Fruit fly (Drosophila melanogaster) whole organism, pupa: ENCODE measurements around the gene Nse4.

Experiments used
- CG13204 ChIP-seq: fragments of 200-800 bp; sonication (Bioruptor generic); optimal IDR thresholded peaks from 2 replicates; lab custom pipeline; 2018; ENCODE audit warnings: missing biosample characterization, mild to moderate bottlenecking, missing genetic modification characterization, moderate library complexity
- CG14655 ChIP-seq: fragments of 200-800 bp; sonication (Bioruptor generic); optimal IDR thresholded peaks from 3 replicates; lab custom pipeline; 2017; ENCODE audit warnings: mild to moderate bottlenecking, missing biosample characterization, missing genetic modification reagents, missing genetic modification characterization
- CG15710 ChIP-seq: fragments of 200-800 bp; sonication (Bioruptor generic); optimal IDR thresholded peaks from 2 replicates; lab custom pipeline; 2018; ENCODE audit warnings: missing biosample characterization, mild to moderate bottlenecking, missing genetic modification characterization, moderate library complexity
- CG9948 ChIP-seq: fragments of 200-800 bp; sonication (Bioruptor generic); optimal IDR thresholded peaks from 2 replicates; lab custom pipeline; 2018; ENCODE audit warnings: missing biosample characterization, mild to moderate bottlenecking, missing genetic modification characterization, moderate library complexity
- D1 ChIP-seq: fragments of 200-800 bp; sonication (Bioruptor generic); optimal IDR thresholded peaks from 2 replicates; lab custom pipeline; 2018; ENCODE audit warnings: missing biosample characterization, mild to moderate bottlenecking, missing genetic modification characterization, moderate library complexity
- EcR ChIP-seq: fragments of 200-800 bp; sonication (Bioruptor generic); optimal IDR thresholded peaks from 3 replicates; lab custom pipeline; 2019; ENCODE audit warnings: missing biosample characterization, missing genetic modification characterization, mild to moderate bottlenecking, moderate library complexity, missing genetic modification reagents
- Ets98B ChIP-seq: fragments of 200-800 bp; sonication (Bioruptor generic); IDR thresholded peaks from 2 replicates; pipeline ENCODE4 v1.3.6; 2022; ENCODE audit warnings: missing biosample characterization, missing genetic modification characterization
- Snoo ChIP-seq: fragments of 200-800 bp; sonication (Bioruptor generic); optimal IDR thresholded peaks from 3 replicates; lab custom pipeline; 2017; ENCODE audit warnings: missing biosample characterization, mild to moderate bottlenecking, missing genetic modification characterization, inconsistent platforms

DNA sequence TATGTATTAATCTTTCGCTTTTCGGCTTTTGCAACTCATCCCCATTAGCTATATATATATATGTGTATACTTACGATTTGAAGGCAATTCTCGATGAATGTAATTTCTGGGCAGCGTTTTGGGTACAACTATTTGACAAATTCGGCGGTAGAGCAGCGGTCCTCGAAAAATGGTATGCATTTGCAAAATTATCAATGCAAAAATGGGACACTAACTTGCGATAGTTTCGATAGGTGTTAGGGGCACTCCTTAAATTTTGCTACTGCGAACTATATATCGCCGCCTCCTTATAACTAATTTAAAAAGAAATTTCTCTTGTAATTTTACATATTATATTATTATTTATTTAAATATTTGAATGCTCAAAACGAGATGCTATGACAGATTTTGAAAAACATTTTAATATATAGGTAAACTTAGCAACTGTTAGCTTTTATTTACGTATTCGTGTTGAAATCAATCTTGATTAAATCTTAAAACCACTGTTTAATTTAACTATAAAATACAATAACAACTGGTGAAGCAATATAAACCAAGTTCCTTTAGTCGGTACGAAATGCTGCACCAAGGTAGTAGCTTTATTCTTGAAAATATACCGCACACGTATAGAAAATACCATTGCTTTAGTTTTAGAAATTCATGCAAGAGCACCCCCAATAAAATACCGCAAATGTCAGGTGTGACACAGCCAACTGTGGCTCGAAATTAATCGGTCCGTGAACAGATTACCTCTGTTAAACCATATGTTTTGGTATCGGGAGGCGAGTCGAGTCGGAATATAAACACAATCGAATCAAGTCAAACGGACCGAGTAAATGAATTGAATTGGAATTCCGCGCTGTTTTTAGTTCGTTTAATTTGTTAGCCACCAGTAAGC is 25.8 kb upstream of the Nse4 start, which contains the start of the genes CG5355 and Klp31E:
- TF ChIP-seq EcR (GFP tag; lab: Kevin White, UChicago) (no peak), Ets98B (no peak), CG14655 (GFP tag; lab: Kevin White, UChicago) (no peak), D1 (tag; lab: Kevin White, UChicago) (no peak), CG13204 (GFP tag; lab: Kevin White, UChicago) (no peak), CG15710 (tag; lab: Kevin White, UChicago) (peak; percentile 73), CG9948 (tag; lab: Kevin White, UChicago) (peak; percentile 60), Snoo (peak; percentile 58)
